Fruit fly (Drosophila melanogaster) whole organism, prepupa: Measurements from ENCODE around the gene CG32107.

Experiments
- CG10669 ChIP-seq: fragments of 200-800 bp; sonication (Bioruptor generic); optimal IDR thresholded peaks from 3 replicates; lab custom pipeline; 2018; ENCODE audit warnings: missing biosample characterization, mild to moderate bottlenecking, missing genetic modification characterization, moderate library complexity
- CG6854 ChIP-seq: fragments of 200-800 bp; sonication (Bioruptor generic); optimal IDR thresholded peaks from 2 replicates; lab custom pipeline; 2017; ENCODE audit warnings: missing biosample characterization, mild to moderate bottlenecking, missing genetic modification characterization
- Eip78C ChIP-seq: fragments of 200-800 bp; sonication (Bioruptor generic); peaks from one replicate; lab custom pipeline; 2016; ENCODE audit warnings: missing biosample characterization, missing genetic modification characterization
- Ets21C ChIP-seq: fragments of 200-800 bp; sonication (Bioruptor generic); optimal IDR thresholded peaks from 3 replicates; lab custom pipeline; 2016; ENCODE audit warnings: missing biosample characterization, missing genetic modification characterization
- Smox ChIP-seq: fragments of 200-800 bp; sonication (Bioruptor generic); optimal IDR thresholded peaks from 3 replicates; lab custom pipeline; 2016; ENCODE audit warnings: missing biosample characterization, missing genetic modification characterization
- Sox102F ChIP-seq: fragments of 200-800 bp; sonication (Bioruptor generic); optimal IDR thresholded peaks from 2 replicates; lab custom pipeline; 2016; ENCODE audit warnings: missing biosample characterization, mild to moderate bottlenecking, missing genetic modification characterization
- cyc ChIP-seq: fragments of 200-800 bp; sonication (Bioruptor generic); optimal IDR thresholded peaks from 3 replicates; lab custom pipeline; 2016; ENCODE audit warnings: missing biosample characterization, missing genetic modification characterization

dm6 chr3L:12833864-12834525 is 27.1 kb downstream of the CG32107 start:
- no peak for TF ChIP-seq CG6854 (GFP tag; lab: Kevin White, UChicago)
- no peak for TF ChIP-seq CG10669 (GFP tag; lab: Kevin White, UChicago)
- TF ChIP-seq Eip78C (GFP tag; lab: Kevin White, UChicago), result peak; percentile 25
- TF ChIP-seq Smox (GFP tag; lab: Kevin White, UChicago), result no peak
- TF ChIP-seq cyc (GFP tag; lab: Kevin White, UChicago), result no peak
- no peak for TF ChIP-seq Sox102F (GFP tag; lab: Kevin White, UChicago)
- TF ChIP-seq Ets21C (GFP tag; lab: Kevin White, UChicago), result no peak
